Fruit fly (Drosophila melanogaster) whole organism, embryonic: ENCODE data around the gene ovm.
A peak's percentile ranks its signal among the peaks of the same experiment; 100 is the strongest.

ENCODE experiments used
- Atf6 ChIP-seq: fragments of 200-800 bp; sonication (Bioruptor generic); IDR thresholded peaks from 2 replicates; pipeline ENCODE4 v1.3.6; 2022; ENCODE audit warnings: missing biosample characterization, missing genetic modification characterization
- CG10267 ChIP-seq: fragments of 200-800 bp; sonication (Bioruptor generic); optimal IDR thresholded peaks from 2 replicates; lab custom pipeline; 2018; ENCODE audit warnings: missing biosample characterization, mild to moderate bottlenecking, missing genetic modification characterization, moderate library complexity
- CG10431 ChIP-seq: fragments of 200-800 bp; sonication (Bioruptor generic); optimal IDR thresholded peaks from 3 replicates; lab custom pipeline; 2018; ENCODE audit warnings: missing biosample characterization, mild to moderate bottlenecking, missing genetic modification characterization
- CG12219 ChIP-seq: fragments of 200-800 bp; sonication (Bioruptor generic); optimal IDR thresholded peaks from 3 replicates; lab custom pipeline; 2018; ENCODE audit warnings: missing biosample characterization, mild to moderate bottlenecking, missing genetic modification characterization
- CG13123 ChIP-seq: fragments of 200-800 bp; sonication (Bioruptor generic); optimal IDR thresholded peaks from 2 replicates; lab custom pipeline; 2016; ENCODE audit warnings: missing biosample characterization, missing genetic modification characterization
- CG14667 ChIP-seq: fragments of 200-800 bp; sonication (Bioruptor generic); IDR thresholded peaks from 2 replicates; pipeline ENCODE4 v1.3.6; 2022; ENCODE audit warnings: missing biosample characterization, missing genetic modification characterization
- CG15011 ChIP-seq: fragments of 200-800 bp; sonication (Bioruptor generic); optimal IDR thresholded peaks from 3 replicates; lab custom pipeline; 2018; ENCODE audit warnings: missing biosample characterization, mild to moderate bottlenecking, missing genetic modification characterization
- CG15269 ChIP-seq: fragments of 200-800 bp; sonication (Bioruptor generic); optimal IDR thresholded peaks from 2 replicates; lab custom pipeline; 2018; ENCODE audit warnings: missing biosample characterization, mild to moderate bottlenecking, missing genetic modification characterization, moderate library complexity
- CG16863 ChIP-seq: fragments of 200-800 bp; sonication (Bioruptor generic); optimal IDR thresholded peaks from 3 replicates; lab custom pipeline; 2016; ENCODE audit warnings: missing biosample characterization, missing genetic modification characterization
- CG17802 ChIP-seq: fragments of 200-800 bp; sonication (Bioruptor generic); optimal IDR thresholded peaks from 2 replicates; lab custom pipeline; 2018; ENCODE audit warnings: missing biosample characterization, mild to moderate bottlenecking, missing genetic modification characterization, moderate library complexity
- CG18011 ChIP-seq: fragments of 200-800 bp; sonication (Bioruptor generic); optimal IDR thresholded peaks from 2 replicates; lab custom pipeline; 2017; ENCODE audit warnings: missing biosample characterization, missing genetic modification characterization, mild to moderate bottlenecking, moderate library complexity, missing genotype
- CG2116 ChIP-seq: fragments of 200-800 bp; sonication (Bioruptor generic); optimal IDR thresholded peaks from 3 replicates; lab custom pipeline; 2018; ENCODE audit warnings: missing biosample characterization, mild to moderate bottlenecking, missing genetic modification characterization
- CG2120 ChIP-seq: fragments of 200-800 bp; sonication (Bioruptor generic); optimal IDR thresholded peaks from 3 replicates; lab custom pipeline; 2016; ENCODE audit warnings: missing biosample characterization, missing genetic modification characterization
- CG30431 ChIP-seq: fragments of 200-800 bp; sonication (Bioruptor generic); optimal IDR thresholded peaks from 2 replicates; lab custom pipeline; 2017; ENCODE audit warnings: missing biosample characterization, missing genetic modification characterization
- CG31388 ChIP-seq: fragments of 200-800 bp; sonication (Bioruptor generic); optimal IDR thresholded peaks from 2 replicates; lab custom pipeline; 2016; ENCODE audit warnings: missing biosample characterization, missing genetic modification characterization
- CG4282 ChIP-seq: fragments of 200-800 bp; sonication (Bioruptor generic); optimal IDR thresholded peaks from 2 replicates; lab custom pipeline; 2016; ENCODE audit warnings: missing biosample characterization, missing genetic modification characterization
- CG43689 ChIP-seq: fragments of 200-800 bp; sonication (Bioruptor generic); IDR thresholded peaks from 2 replicates; pipeline ENCODE4 v1.3.6; 2022; ENCODE audit warnings: missing biosample characterization, missing genetic modification characterization
- CG4820 ChIP-seq: fragments of 200-800 bp; sonication (Bioruptor generic); optimal IDR thresholded peaks from 3 replicates; lab custom pipeline; 2016; ENCODE audit warnings: missing biosample characterization, missing genetic modification characterization
- CG5953 ChIP-seq: fragments of 200-800 bp; sonication (Bioruptor generic); IDR thresholded peaks from 2 replicates; pipeline ENCODE4 v1.3.6; 2022; ENCODE audit warnings: missing biosample characterization, missing genetic modification characterization
- CG7839 ChIP-seq: fragments of 200-800 bp; sonication (Bioruptor generic); optimal IDR thresholded peaks from 3 replicates; lab custom pipeline; 2018; ENCODE audit warnings: missing biosample characterization, mild to moderate bottlenecking, missing genetic modification characterization, moderate library complexity
- Dbx ChIP-seq: fragments of 200-800 bp; sonication (Bioruptor generic); IDR thresholded peaks from 3 replicates; pipeline ENCODE4 v1.3.6; 2022; ENCODE audit warnings: missing biosample characterization, missing genetic modification characterization
- HLH4C ChIP-seq: fragments of 200-800 bp; sonication (Bioruptor generic); IDR thresholded peaks from 3 replicates; pipeline ENCODE4 v1.3.6; 2022; ENCODE audit warnings: missing biosample characterization, missing genetic modification characterization; ENCODE audit not compliant: partially characterized antibody
- Hmx ChIP-seq: fragments of 200-800 bp; sonication (Bioruptor generic); optimal IDR thresholded peaks from 2 replicates; lab custom pipeline; 2016; ENCODE audit warnings: missing biosample characterization, missing genetic modification characterization
- Hr39 ChIP-seq: fragments of >200 bp; optimal IDR thresholded peaks from 2 replicates; lab custom pipeline; 2017
- Med ChIP-seq: fragments of 200-800 bp; sonication (Bioruptor generic); peaks from one replicate; lab custom pipeline; 2016; ENCODE audit warnings: missing biosample characterization, missing genetic modification characterization, mild to moderate bottlenecking, inconsistent platforms, moderate library complexity
- Myb ChIP-seq: fragments of 200-800 bp; sonication (Bioruptor generic); optimal IDR thresholded peaks from 2 replicates; lab custom pipeline; 2016; ENCODE audit warnings: missing biosample characterization, missing genetic modification characterization
- NC2β ChIP-seq: fragments of 200-800 bp; sonication (Bioruptor generic); optimal IDR thresholded peaks from 2 replicates; lab custom pipeline; 2016; ENCODE audit warnings: missing biosample characterization, missing genetic modification characterization
- PHDP ChIP-seq: fragments of 200-800 bp; sonication (Bioruptor generic); optimal IDR thresholded peaks from 3 replicates; lab custom pipeline; 2018; ENCODE audit warnings: missing biosample characterization, mild to moderate bottlenecking, missing genetic modification characterization, moderate library complexity
- Sry-δ ChIP-seq: fragments of 200-800 bp; sonication (Bioruptor generic); optimal IDR thresholded peaks from 2 replicates; lab custom pipeline; 2016; ENCODE audit warnings: missing biosample characterization, missing genetic modification characterization
- Stat92E ChIP-seq, 3 experiments: fragments of >200 bp in 2 of 3; fragments of 200-800 bp in 1 of 3; sonication (Bioruptor generic) in 1 of 3; optimal IDR thresholded peaks; 2 replicates each; lab custom pipeline; 2017 to 2019; ENCODE audit warnings: missing biosample characterization in 3 of 3, missing genetic modification characterization in 3 of 3, mild to moderate bottlenecking in 1 of 3, moderate library complexity in 1 of 3
- TFAM ChIP-seq: fragments of 200-800 bp; sonication (Bioruptor generic); optimal IDR thresholded peaks from 2 replicates; lab custom pipeline; 2017; ENCODE audit warnings: missing biosample characterization, missing genetic modification characterization, inconsistent platforms
- Trl ChIP-seq, 3 experiments: fragments of >200 bp in 2 of 3; fragments of 200-800 bp in 1 of 3; sonication (Bioruptor generic) in 1 of 3; optimal IDR thresholded peaks; 2 replicates in 1 of 3; 3 replicates in 2 of 3; lab custom pipeline; 2016 to 2017; ENCODE audit warnings: missing biosample characterization in 1 of 3, missing genetic modification characterization in 1 of 3
- Vsx1 ChIP-seq: fragments of 200-800 bp; sonication (Bioruptor generic); optimal IDR thresholded peaks from 2 replicates; lab custom pipeline; 2017; ENCODE audit warnings: missing biosample characterization, mild to moderate bottlenecking, missing genetic modification characterization, missing genetic modification reagents
- al ChIP-seq: fragments of 200-800 bp; sonication (Bioruptor generic); IDR thresholded peaks from 2 replicates; pipeline ENCODE4 v1.3.6; 2022; ENCODE audit warnings: missing biosample characterization, missing genetic modification characterization
- aop ChIP-seq: fragments of 200-800 bp; sonication (Bioruptor generic); IDR thresholded peaks from 2 replicates; pipeline ENCODE4 v1.3.6; 2022; ENCODE audit warnings: missing biosample characterization, missing genetic modification characterization
- az2 ChIP-seq: fragments of 200-800 bp; sonication (Bioruptor generic); optimal IDR thresholded peaks from 3 replicates; lab custom pipeline; 2016; ENCODE audit warnings: missing biosample characterization, missing genetic modification characterization
- bbx ChIP-seq: fragments of 200-800 bp; sonication (Bioruptor generic); IDR thresholded peaks from 2 replicates; pipeline ENCODE4 v1.3.6; 2022; ENCODE audit warnings: missing biosample characterization, missing genetic modification characterization; ENCODE audit not compliant: partially characterized antibody
- cato ChIP-seq: fragments of 200-800 bp; sonication (Bioruptor generic); optimal IDR thresholded peaks from 2 replicates; lab custom pipeline; 2016; ENCODE audit warnings: missing biosample characterization, missing genetic modification characterization, borderline replicate concordance
- caup ChIP-seq: fragments of 200-800 bp; sonication (Bioruptor generic); optimal IDR thresholded peaks from 3 replicates; lab custom pipeline; 2017; ENCODE audit warnings: missing biosample characterization, mild to moderate bottlenecking, missing genetic modification characterization, moderate library complexity; ENCODE audit not compliant: severe bottlenecking
- ci ChIP-seq: fragments of 200-800 bp; sonication (Bioruptor generic); IDR thresholded peaks from 3 replicates; pipeline ENCODE4 v1.3.6; 2022; ENCODE audit warnings: missing biosample characterization, missing genetic modification characterization
- hb ChIP-seq: fragments of 200-800 bp; sonication (Bioruptor generic); IDR thresholded peaks from 3 replicates; pipeline ENCODE4 v1.3.6; 2022; ENCODE audit warnings: missing biosample characterization, missing genetic modification characterization; ENCODE audit not compliant: partially characterized antibody
- hkb ChIP-seq, 2 experiments: fragments of 200-800 bp in 1 of 2; fragments of >200 bp in 1 of 2; sonication (Bioruptor generic) in 1 of 2; IDR thresholded peaks in 1 of 2; optimal IDR thresholded peaks in 1 of 2; 2 replicates each; pipeline versions ENCODE4 v1.3.6 to Lab custom; 2017 to 2022; ENCODE audit warnings: missing biosample characterization in 1 of 2, missing genetic modification characterization in 1 of 2
- lola ChIP-seq, 3 experiments: fragments of >200 bp in 2 of 3; fragments of 200-800 bp in 1 of 3; sonication (Bioruptor generic) in 1 of 3; optimal IDR thresholded peaks; 2 replicates each; lab custom pipeline; 2017 to 2019; ENCODE audit warnings: missing biosample characterization in 3 of 3, missing genetic modification characterization in 3 of 3, mild to moderate bottlenecking in 1 of 3, moderate library complexity in 1 of 3
- pita ChIP-seq: fragments of 200-800 bp; sonication (Bioruptor generic); optimal IDR thresholded peaks from 2 replicates; lab custom pipeline; 2017; ENCODE audit warnings: missing biosample characterization, mild to moderate bottlenecking, missing genetic modification characterization
- sna ChIP-seq: fragments of 200-800 bp; sonication (Bioruptor generic); IDR thresholded peaks from 2 replicates; pipeline ENCODE4 v1.3.6; 2022; ENCODE audit warnings: missing biosample characterization, missing genetic modification characterization; ENCODE audit not compliant: partially characterized antibody
- tin ChIP-seq: fragments of 200-800 bp; sonication (Bioruptor generic); optimal IDR thresholded peaks from 3 replicates; lab custom pipeline; 2016; ENCODE audit warnings: missing biosample characterization, missing genetic modification characterization
- twi ChIP-seq: fragments of 200-800 bp; optimal IDR thresholded peaks from 2 replicates; lab custom pipeline; 2019; ENCODE audit warnings: missing biosample characterization, mild to moderate bottlenecking, missing genetic modification characterization, moderate library complexity
- unpg ChIP-seq: fragments of 200-800 bp; sonication (Bioruptor generic); optimal IDR thresholded peaks from 3 replicates; lab custom pipeline; 2018; ENCODE audit warnings: missing biosample characterization, mild to moderate bottlenecking, missing genetic modification characterization, moderate library complexity

ovm gene

dm6 chr2L:182360-183144 is 41.8 kb upstream of the ovm start (continued):
- TF ChIP-seq cato (GFP tag; lab: Kevin White, UChicago) (no peak), CG31388 (GFP tag; lab: Kevin White, UChicago) (no peak), CG2116 (GFP tag; lab: Kevin White, UChicago) (no peak), CG10267 (tag; lab: Kevin White, UChicago) (peak; percentile 3), caup (GFP tag; lab: Kevin White, UChicago) (no peak), CG12219 (GFP tag; lab: Kevin White, UChicago) (no peak), al (no peak), HLH4C (GFP tag; lab: Robert Waterston, UW) (no peak), Atf6 (no peak), CG5953 (GFP tag; lab: Robert Waterston, UW) (no peak), Stat92E (GFP tag; optimal IDR thresholded peaks at IDR 0.05; lab: Kevin White, UChicago) (peak in 1 of 3 experiments; percentile 39), Vsx1 (no peak), CG15269 (tag; lab: Kevin White, UChicago) (no peak), sna (GFP tag; lab: Robert Waterston, UW) (no peak), ci (GFP tag; lab: Robert Waterston, UW) (peak; percentile 15; the same call in 1 of the 3 replicates), hb (no peak), unpg (GFP tag; lab: Kevin White, UChicago) (no peak), CG10431 (GFP tag; lab: Kevin White, UChicago) (no peak), CG16863 (GFP tag; lab: Kevin White, UChicago) (no peak), CG4820 (GFP tag; lab: Kevin White, UChicago) (no peak), pita (GFP tag; lab: Kevin White, UChicago) (no peak), CG30431 (GFP tag; lab: Kevin White, UChicago) (no peak), TFAM (GFP tag; lab: Kevin White, UChicago) (no peak), Hr39 (lab: Kevin White, UChicago) (no peak), Med (GFP tag; lab: Kevin White, UChicago) (peak; percentile 77), Myb (GFP tag; lab: Kevin White, UChicago) (peak; percentile 3), Hmx (GFP tag; lab: Kevin White, UChicago) (no peak), CG18011 (GFP tag; lab: Kevin White, UChicago) (no peak), bbx (GFP tag; lab: Robert Waterston, UW) (0 out of 2 replicates have a peak, but pooled peaks have one; percentile 29), CG4282 (GFP tag; lab: Kevin White, UChicago) (no peak), PHDP (tag; lab: Kevin White, UChicago) (no peak), CG43689 (GFP tag; lab: Robert Waterston, UW) (no peak), az2 (GFP tag; lab: Kevin White, UChicago) (no peak), CG15011 (GFP tag; lab: Kevin White, UChicago) (no peak), lola (GFP tag; optimal IDR thresholded peaks at IDR 0.05; lab: Kevin White, UChicago) (no peak), CG13123 (GFP tag; lab: Kevin White, UChicago) (no peak), twi (no peak), Sry-δ (GFP tag; lab: Kevin White, UChicago) (peak; percentile 9), CG14667 (no peak), CG7839 (tag; lab: Kevin White, UChicago) (no peak), CG2120 (no peak), CG17802 (tag; lab: Kevin White, UChicago) (no peak), Trl (optimal IDR thresholded peaks at IDR 0.05; lab: Kevin White, UChicago) (peak in 1 of 2 experiments; percentile 28), Trl (GFP tag; optimal IDR thresholded peaks at IDR 0.05; lab: Kevin White, UChicago) (no peak), aop (no peak), NC2β (GFP tag; lab: Kevin White, UChicago) (no peak), tin (GFP tag; lab: Kevin White, UChicago) (no peak), Dbx (GFP tag; lab: Robert Waterston, UW) (no peak), hkb (optimal IDR thresholded peaks at IDR 0.05; lab: Kevin White, UChicago) (no peak), hkb (GFP tag; IDR thresholded peaks at IDR 0.05; lab: Robert Waterston, UW) (no peak)
